Worm (Caenorhabditis elegans): Measurements from ENCODE around the gene Y55D5A.1.

Y55D5A.1 gene

DNA sequence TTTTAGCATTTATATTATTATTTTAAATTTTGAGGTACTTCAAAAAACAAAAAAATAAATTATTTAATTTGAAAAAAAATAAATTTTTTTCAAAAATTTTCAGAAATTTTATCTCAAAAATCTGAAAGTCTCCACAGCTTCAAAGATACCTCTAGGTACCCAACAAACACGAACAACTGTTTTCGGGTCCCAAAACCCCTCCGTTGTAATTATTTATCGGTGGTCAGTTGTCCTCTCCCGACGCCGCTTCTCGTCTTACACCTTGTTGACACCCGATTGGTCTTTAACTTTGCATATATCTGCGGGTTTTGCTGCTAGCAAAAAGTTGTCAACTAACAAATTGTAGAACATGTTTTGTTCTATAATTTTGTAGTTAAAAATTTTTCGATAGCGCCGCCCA is 6.0 kb upstream of the Y55D5A.1 start:
- no peak for TF ChIP-seq him-1 (tag; optimal IDR thresholded peaks at IDR 0.05)
- no peak for TF ChIP-seq dao-5 (tag; optimal IDR thresholded peaks at IDR 0.05)
- no peak for TF ChIP-seq W03F9.2 (tag; optimal IDR thresholded peaks at IDR 0.05)

DNA sequence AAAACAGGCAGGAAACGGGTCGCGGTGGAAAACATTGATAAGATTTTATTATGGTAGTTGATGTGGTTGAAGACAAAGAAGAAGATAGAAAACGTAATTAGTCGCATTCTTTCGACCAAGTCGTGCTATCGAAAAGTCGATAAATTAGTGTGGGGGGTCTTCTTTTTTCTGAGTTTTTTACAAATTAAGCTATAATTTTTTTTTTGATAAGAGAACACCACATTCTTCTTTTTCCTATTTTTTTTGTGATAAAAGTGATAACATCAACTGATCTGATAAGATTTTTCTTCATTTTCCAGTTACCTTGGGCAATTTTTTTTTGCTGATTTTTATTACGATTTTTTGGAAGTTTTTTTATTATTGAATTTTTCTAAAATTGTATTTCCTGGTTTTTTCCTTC is 1.3 kb upstream of the Y55D5A.1 start:
- no peak for TF ChIP-seq him-1 (tag; optimal IDR thresholded peaks at IDR 0.05)
- TF ChIP-seq dao-5 (tag; optimal IDR thresholded peaks at IDR 0.05): no peak
- TF ChIP-seq W03F9.2 (tag; optimal IDR thresholded peaks at IDR 0.05): no peak

ce11 chrIII:2983044-2983443 is 835 bp downstream of the Y55D5A.1 start:
- TF ChIP-seq him-1 (tag; optimal IDR thresholded peaks at IDR 0.05) (no peak), dao-5 (tag; optimal IDR thresholded peaks at IDR 0.05) (no peak), W03F9.2 (tag; optimal IDR thresholded peaks at IDR 0.05) (no peak)

ce11 chrIII:2989957-2990356 is 7.7 kb downstream of the Y55D5A.1 start, which contains the start of gene Y55D5A.4:
Gene Y55D5A.4, minus strand, starts transcription at chrIII:2990057.
- TF ChIP-seq dao-5 (tag; optimal IDR thresholded peaks at IDR 0.05) (no peak), W03F9.2 (tag; optimal IDR thresholded peaks at IDR 0.05) (no peak), him-1 (tag; optimal IDR thresholded peaks at IDR 0.05) (no peak)

ce11 chrIII:2992234-2992633 is 10.0 kb downstream of the Y55D5A.1 start:
- TF ChIP-seq dao-5 (tag; optimal IDR thresholded peaks at IDR 0.05) (no peak), W03F9.2 (tag; optimal IDR thresholded peaks at IDR 0.05) (no peak), him-1 (tag; optimal IDR thresholded peaks at IDR 0.05) (no peak)

- no peak for TF ChIP-seq dao-5 (tag; optimal IDR thresholded peaks at IDR 0.05)
- TF ChIP-seq W03F9.2 (tag; optimal IDR thresholded peaks at IDR 0.05): no peak
- no peak for TF ChIP-seq him-1 (tag; optimal IDR thresholded peaks at IDR 0.05)
These were observed 11.8 kb downstream of the Y55D5A.1 start for ce11 chrIII:2993963-2994362.

- no peak for TF ChIP-seq W03F9.2 (tag; optimal IDR thresholded peaks at IDR 0.05)
- no peak for TF ChIP-seq him-1 (tag; optimal IDR thresholded peaks at IDR 0.05)
- TF ChIP-seq dao-5 (tag; optimal IDR thresholded peaks at IDR 0.05): no peak
These were observed 13.1 kb downstream of the Y55D5A.1 start for ce11 chrIII:2995288-2995687.

DNA sequence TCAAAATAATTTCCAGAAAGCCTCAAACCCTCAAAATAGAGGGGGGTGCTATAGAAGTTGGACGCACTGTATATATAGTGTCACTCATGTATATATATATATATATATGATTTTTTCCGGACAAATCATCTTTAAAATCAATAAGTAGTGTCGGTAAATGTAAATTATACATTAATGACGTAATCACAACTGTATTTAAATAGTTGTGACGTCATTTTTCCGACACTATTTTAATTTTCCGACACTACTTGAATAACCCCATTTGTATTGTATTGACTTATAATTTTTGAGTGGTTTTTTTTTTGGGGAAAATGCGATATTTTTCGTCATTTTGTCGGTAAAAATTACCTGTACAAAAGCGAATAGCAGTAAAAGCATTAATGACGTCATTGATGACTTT is 36.6 kb downstream of the Y55D5A.1 start:
- TF ChIP-seq dao-5 (tag; optimal IDR thresholded peaks at IDR 0.05): no peak
- no peak for TF ChIP-seq him-1 (tag; optimal IDR thresholded peaks at IDR 0.05)
- TF ChIP-seq W03F9.2 (tag; optimal IDR thresholded peaks at IDR 0.05): no peak

DNA sequence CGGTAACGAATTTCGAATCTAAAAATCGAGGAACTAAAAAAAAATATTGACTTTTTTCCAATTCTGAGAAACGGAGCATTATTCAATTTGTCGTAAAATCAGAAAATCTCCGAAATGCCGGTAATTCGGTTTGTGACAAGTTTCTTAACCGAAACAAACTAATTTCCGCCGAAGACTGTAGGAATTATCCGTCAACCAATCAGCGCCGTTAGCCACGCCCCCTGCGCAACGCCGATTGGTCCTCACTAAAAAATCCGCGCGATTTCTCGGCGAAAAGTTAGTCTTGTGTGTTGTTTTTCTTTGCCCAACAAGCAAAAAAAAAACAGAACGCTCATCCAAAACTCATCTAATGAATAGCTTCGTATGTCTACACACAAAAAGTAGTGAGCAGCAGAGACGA is 37.8 kb downstream of the Y55D5A.1 start:
- TF ChIP-seq dao-5 (tag; optimal IDR thresholded peaks at IDR 0.05) (no peak), W03F9.2 (tag; optimal IDR thresholded peaks at IDR 0.05) (no peak), him-1 (tag; optimal IDR thresholded peaks at IDR 0.05) (no peak)

DNA sequence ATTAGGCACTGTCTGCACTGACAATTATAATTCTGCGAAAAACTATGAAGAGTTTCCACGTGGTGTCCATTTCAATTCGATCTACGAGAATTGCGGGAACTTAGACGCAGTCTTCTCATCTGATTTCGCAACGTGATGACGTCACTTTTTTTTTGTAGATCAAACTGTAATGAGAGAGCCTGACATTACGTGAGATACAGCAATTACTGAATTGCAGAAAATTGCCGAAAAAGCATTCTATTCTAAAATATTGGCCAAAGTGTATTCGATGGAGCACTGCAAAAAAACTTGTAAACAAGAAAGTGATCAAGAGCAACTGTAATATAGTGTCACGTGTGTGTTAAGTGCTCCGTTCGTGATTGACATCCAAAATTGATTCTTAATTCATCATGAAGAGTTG is 44.5 kb downstream of the Y55D5A.1 start:
- no peak for TF ChIP-seq him-1 (tag; optimal IDR thresholded peaks at IDR 0.05)

ce11 chrIII:3029822-3030221 is 47.6 kb downstream of the Y55D5A.1 start:
- TF ChIP-seq dao-5 (tag; optimal IDR thresholded peaks at IDR 0.05): no peak
- no peak for TF ChIP-seq W03F9.2 (tag; optimal IDR thresholded peaks at IDR 0.05)
- no peak for TF ChIP-seq him-1 (tag; optimal IDR thresholded peaks at IDR 0.05)

- TF ChIP-seq him-1 (tag; optimal IDR thresholded peaks at IDR 0.05): no peak
- TF ChIP-seq W03F9.2 (tag; optimal IDR thresholded peaks at IDR 0.05): no peak
- TF ChIP-seq dao-5 (tag; optimal IDR thresholded peaks at IDR 0.05): no peak
These were observed 49.0 kb downstream of the Y55D5A.1 start for ce11 chrIII:3031017-3031756.

ce11 chrIII:3033507-3033906 is 51.3 kb downstream of the Y55D5A.1 start:
- no peak for TF ChIP-seq dao-5 (tag; optimal IDR thresholded peaks at IDR 0.05)
- no peak for TF ChIP-seq W03F9.2 (tag; optimal IDR thresholded peaks at IDR 0.05)
- no peak for TF ChIP-seq him-1 (tag; optimal IDR thresholded peaks at IDR 0.05)

DNA sequence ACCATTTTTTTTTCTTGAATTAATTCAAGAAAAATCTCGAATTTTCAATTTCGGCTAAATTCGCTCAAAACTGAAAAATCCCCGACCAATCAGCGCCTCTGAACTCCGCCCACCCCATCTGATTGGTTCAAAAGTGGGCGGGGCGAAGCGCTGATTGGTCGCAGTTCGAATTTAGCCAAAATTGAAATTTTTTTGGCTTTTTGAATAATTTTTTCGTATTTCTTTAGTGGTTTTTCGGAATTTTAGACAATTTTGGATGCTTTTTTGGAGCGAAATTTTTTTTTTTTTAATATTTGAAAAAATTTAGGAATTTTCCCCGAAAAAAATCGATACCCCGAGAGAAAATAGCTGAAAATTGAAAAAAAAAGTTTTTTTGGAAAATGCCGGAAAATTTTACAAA is 51.7 kb downstream of the Y55D5A.1 start:
- no peak for TF ChIP-seq him-1 (tag; optimal IDR thresholded peaks at IDR 0.05)
- TF ChIP-seq dao-5 (tag; optimal IDR thresholded peaks at IDR 0.05): no peak
- TF ChIP-seq W03F9.2 (tag; optimal IDR thresholded peaks at IDR 0.05): no peak

DNA sequence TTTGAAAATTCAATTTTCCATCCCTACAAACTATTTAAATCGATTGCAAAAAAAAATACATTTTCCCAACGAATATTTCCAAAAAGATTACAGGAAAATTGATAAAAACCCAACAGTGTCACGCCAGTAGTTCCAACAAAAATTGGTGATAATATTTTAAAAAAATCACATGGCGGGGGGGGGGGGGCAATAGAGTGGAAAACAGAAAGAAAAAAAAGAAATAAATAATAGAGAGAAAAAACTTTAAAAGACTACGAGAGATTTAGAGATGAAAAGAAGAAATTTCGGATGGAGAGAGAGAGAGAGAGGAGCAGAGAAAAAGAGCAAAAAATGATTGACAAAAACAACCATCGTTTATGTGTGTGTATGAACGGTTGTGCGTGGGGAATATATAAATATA is 52.2 kb downstream of the Y55D5A.1 start:
- TF ChIP-seq dao-5 (tag; optimal IDR thresholded peaks at IDR 0.05) (no peak), W03F9.2 (tag; optimal IDR thresholded peaks at IDR 0.05) (no peak), him-1 (tag; optimal IDR thresholded peaks at IDR 0.05) (no peak)

Measured in whole organism, L4/young adult.